Worm (Caenorhabditis elegans) whole organism, midembryonic: ENCODE results near the gene dlat-2.

Source experiments
- T22C8.4 ChIP-seq: fragments of 200-800 bp; sonication (Bioruptor generic); IDR thresholded peaks from 2 replicates; pipeline ENCODE4 v1.3.6; 2022; ENCODE audit warnings: missing genetic modification characterization, missing compliant biosample characterization
- cog-1 ChIP-seq: sonication (generic microtip); optimal IDR thresholded peaks from 2 replicates; lab custom pipeline; 2016; ENCODE audit warnings: missing genetic modification characterization, missing compliant biosample characterization
- flt-1 ChIP-seq: fragments of 200-800 bp; sonication (Bioruptor generic); IDR thresholded peaks from 2 replicates; pipeline ENCODE4 v1.3.6; 2022; ENCODE audit warnings: missing genetic modification characterization, missing compliant biosample characterization
- klf-2 ChIP-seq: fragments of 200-800 bp; sonication (Bioruptor generic); conservative IDR thresholded peaks from 2 replicates; pipeline ENCODE4 v1.3.6; 2022; ENCODE audit warnings: missing genetic modification reagents, missing genetic modification characterization, missing compliant biosample characterization
- med-1 ChIP-seq: sonication (generic microtip); optimal IDR thresholded peaks from 2 replicates; lab custom pipeline; 2017; ENCODE audit warnings: missing genetic modification characterization, mild to moderate bottlenecking, missing compliant biosample characterization, antibody characterized with exemption, missing genetic modification reagents; ENCODE audit not compliant: insufficient read depth
- ref-1 ChIP-seq: fragments of 200-800 bp; sonication (Bioruptor generic); conservative IDR thresholded peaks from 2 replicates; pipeline ENCODE4 v1.3.6; 2022; ENCODE audit warnings: missing genetic modification reagents, missing genetic modification characterization, missing compliant biosample characterization
- tab-1 ChIP-seq: fragments of 200-800 bp; sonication (Bioruptor generic); IDR thresholded peaks from 2 replicates; pipeline ENCODE4 v1.3.6; 2022; ENCODE audit warnings: missing genetic modification characterization, missing compliant biosample characterization
- ztf-23 ChIP-seq: fragments of 200-800 bp; sonication (Bioruptor generic); IDR thresholded peaks from 2 replicates; pipeline ENCODE4 v1.3.6; 2022; ENCODE audit warnings: missing genetic modification reagents, missing genetic modification characterization, missing compliant biosample characterization
- ztf-29 ChIP-seq: fragments of 200-800 bp; sonication (Bioruptor generic); IDR thresholded peaks from 2 replicates; pipeline ENCODE4 v1.3.6; 2022; ENCODE audit warnings: missing genetic modification reagents, missing genetic modification characterization, missing compliant biosample characterization

dlat-2 gene

ce11 chrIV:17380061-17380680 lies at the start of gene dlat-2, which contains the start of gene C30H6.9:
dlat-2 (plus strand) TSS chrIV:17380626.
C30H6.9 (minus strand) TSS chrIV:17380170.
- no peak for TF ChIP-seq klf-2 (GFP tag; lab: Robert Waterston, UW)
- no peak for TF ChIP-seq ztf-29 (GFP tag; lab: Robert Waterston, UW)
- no peak for TF ChIP-seq tab-1 (GFP tag; lab: Robert Waterston, UW)
- no peak for TF ChIP-seq med-1 (GFP tag; lab: Kevin White, UChicago)
- no peak for TF ChIP-seq flt-1 (GFP tag; lab: Robert Waterston, UW)
- no peak for TF ChIP-seq ztf-23 (GFP tag; lab: Robert Waterston, UW)
- no peak for TF ChIP-seq cog-1 (tag; lab: Kevin White, UChicago)
- TF ChIP-seq ref-1: no peak
- no peak for TF ChIP-seq T22C8.4

ce11 chrIV:17331100-17331577 lies 49.3 kb upstream of the dlat-2 start, which contains the start of gene C49C3.6:
C49C3.6 (plus strand) TSS chrIV:17331527.
- TF ChIP-seq klf-2 (GFP tag; lab: Robert Waterston, UW): no peak
- no peak for TF ChIP-seq cog-1 (tag; lab: Kevin White, UChicago)
- TF ChIP-seq ref-1: no peak
- TF ChIP-seq T22C8.4: no peak
- TF ChIP-seq ztf-29 (GFP tag; lab: Robert Waterston, UW): no peak
- no peak for TF ChIP-seq med-1 (GFP tag; lab: Kevin White, UChicago)
- no peak for TF ChIP-seq ztf-23 (GFP tag; lab: Robert Waterston, UW)
- TF ChIP-seq tab-1 (GFP tag; lab: Robert Waterston, UW): no peak
- TF ChIP-seq flt-1 (GFP tag; lab: Robert Waterston, UW): no peak

ce11 chrIV:17332261-17332660 lies 48.2 kb upstream of the dlat-2 start, which contains the start of gene C49C3.7:
C49C3.7 (plus strand) TSS chrIV:17332561.
- TF ChIP-seq klf-2 (GFP tag; lab: Robert Waterston, UW) (no peak), med-1 (GFP tag; lab: Kevin White, UChicago) (no peak), cog-1 (tag; lab: Kevin White, UChicago) (no peak), flt-1 (GFP tag; lab: Robert Waterston, UW) (no peak), T22C8.4 (no peak), ztf-23 (GFP tag; lab: Robert Waterston, UW) (no peak), ztf-29 (GFP tag; lab: Robert Waterston, UW) (no peak), ref-1 (no peak), tab-1 (GFP tag; lab: Robert Waterston, UW) (no peak)

- TF ChIP-seq tab-1 (GFP tag; lab: Robert Waterston, UW): no peak
These were observed 46.7 kb upstream of the dlat-2 start, which contains the start of gene C49C3.15 for ce11 chrIV:17333542-17334281. C49C3.15 (plus strand) TSS chrIV:17334231.

- TF ChIP-seq ztf-29 (GFP tag; lab: Robert Waterston, UW) (no peak), cog-1 (tag; lab: Kevin White, UChicago) (no peak), ref-1 (no peak), flt-1 (GFP tag; lab: Robert Waterston, UW) (no peak), klf-2 (GFP tag; lab: Robert Waterston, UW) (no peak), med-1 (GFP tag; lab: Kevin White, UChicago) (no peak)
These were observed 45.4 kb upstream of the dlat-2 start, which contains the start of gene C49C3.8 for ce11 chrIV:17335031-17335430. C49C3.8 (plus strand) TSS chrIV:17335203.

ce11 chrIV:17338920-17339510 lies 41.4 kb upstream of the dlat-2 start, which contains the start of gene C49C3.10:
C49C3.10 (minus strand) TSS chrIV:17338970.
- TF ChIP-seq tab-1 (GFP tag; lab: Robert Waterston, UW): no peak
- TF ChIP-seq ztf-23 (GFP tag; lab: Robert Waterston, UW): no peak
- no peak for TF ChIP-seq med-1 (GFP tag; lab: Kevin White, UChicago)
- no peak for TF ChIP-seq klf-2 (GFP tag; lab: Robert Waterston, UW)
- no peak for TF ChIP-seq ztf-29 (GFP tag; lab: Robert Waterston, UW)
- TF ChIP-seq flt-1 (GFP tag; lab: Robert Waterston, UW): no peak
- no peak for TF ChIP-seq cog-1 (tag; lab: Kevin White, UChicago)

- no peak for TF ChIP-seq klf-2 (GFP tag; lab: Robert Waterston, UW)
These were observed 39.4 kb upstream of the dlat-2 start for ce11 chrIV:17341033-17341432.

ce11 chrIV:17342179-17342578 lies 38.2 kb upstream of the dlat-2 start, which contains the start of gene C49C3.9:
C49C3.9 (minus strand) TSS chrIV:17342314.
- no peak for TF ChIP-seq ztf-29 (GFP tag; lab: Robert Waterston, UW)
- no peak for TF ChIP-seq ztf-23 (GFP tag; lab: Robert Waterston, UW)
- TF ChIP-seq tab-1 (GFP tag; lab: Robert Waterston, UW): no peak
- TF ChIP-seq cog-1 (tag; lab: Kevin White, UChicago): no peak
- TF ChIP-seq ref-1: no peak
- TF ChIP-seq med-1 (GFP tag; lab: Kevin White, UChicago): no peak
- TF ChIP-seq klf-2 (GFP tag; lab: Robert Waterston, UW): no peak
- no peak for TF ChIP-seq flt-1 (GFP tag; lab: Robert Waterston, UW)
- TF ChIP-seq T22C8.4: no peak

ce11 chrIV:17342667-17343066 lies 37.8 kb upstream of the dlat-2 start, which contains the start of gene C49C3.21:
C49C3.21 (plus strand) TSS chrIV:17342967.
- TF ChIP-seq ztf-23 (GFP tag; lab: Robert Waterston, UW) (no peak), T22C8.4 (no peak), cog-1 (tag; lab: Kevin White, UChicago) (no peak), klf-2 (GFP tag; lab: Robert Waterston, UW) (no peak), flt-1 (GFP tag; lab: Robert Waterston, UW) (no peak), ref-1 (no peak), ztf-29 (GFP tag; lab: Robert Waterston, UW) (no peak), med-1 (GFP tag; lab: Kevin White, UChicago) (no peak), tab-1 (GFP tag; lab: Robert Waterston, UW) (no peak)
